Worm (Caenorhabditis elegans): ENCODE results near the gene selt-1.2.

Gene selt-1.2

DNA sequence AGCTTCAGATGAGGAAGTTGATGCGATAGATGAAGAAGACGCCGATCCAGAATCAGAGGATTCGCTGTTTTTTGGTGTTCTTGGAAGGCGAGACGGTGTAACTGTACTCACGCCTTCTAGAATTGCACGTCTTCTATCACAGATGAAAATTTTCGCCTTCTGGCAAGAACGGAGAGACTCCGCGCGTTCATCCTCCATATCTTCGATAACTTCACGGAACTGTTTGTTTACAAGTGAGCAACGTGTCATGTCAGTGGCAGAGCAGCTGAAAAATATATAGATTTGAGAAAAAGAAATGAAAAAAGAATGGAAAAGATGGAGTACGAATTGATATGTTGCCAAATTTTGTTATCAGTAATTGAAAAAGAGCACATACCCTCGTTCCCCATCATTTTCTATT is 32.5 kb downstream of the selt-1.2 start:
- no peak for TF ChIP-seq sox-2 (GFP tag; IDR thresholded peaks at IDR 0.05)
- no peak for TF ChIP-seq dmd-4 (tag; optimal IDR thresholded peaks at IDR 0.05; ENCODE audit: borderline replicate concordance)
- no peak for TF ChIP-seq ztf-16 (tag; optimal IDR thresholded peaks at IDR 0.05)

DNA sequence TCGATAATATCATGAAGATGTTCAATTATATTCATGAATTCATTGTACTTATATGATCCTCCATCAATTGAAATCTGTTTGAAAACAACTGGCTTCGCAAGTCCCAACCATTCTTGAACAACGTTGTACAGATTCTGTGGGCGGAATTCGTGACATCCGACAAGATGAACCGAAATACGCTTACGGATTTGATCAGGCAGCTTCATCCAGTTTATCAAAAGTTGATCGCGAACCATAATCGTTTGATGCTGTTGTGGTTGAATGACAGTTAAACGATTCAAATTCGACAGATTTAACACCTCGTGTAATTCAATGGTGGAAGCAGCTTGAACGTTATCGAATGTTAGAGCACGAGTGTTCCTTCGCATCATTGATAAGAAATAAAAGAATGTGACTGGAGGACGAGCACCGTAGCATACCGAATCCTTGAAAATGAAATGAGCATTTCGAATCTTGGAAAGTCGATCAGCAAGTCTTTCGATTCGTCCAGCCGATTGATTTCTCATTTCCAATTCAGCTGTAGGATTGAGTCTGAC is 33.4 kb downstream of the selt-1.2 start:
- no peak for TF ChIP-seq ceh-34 (tag; optimal IDR thresholded peaks at IDR 0.05)

DNA sequence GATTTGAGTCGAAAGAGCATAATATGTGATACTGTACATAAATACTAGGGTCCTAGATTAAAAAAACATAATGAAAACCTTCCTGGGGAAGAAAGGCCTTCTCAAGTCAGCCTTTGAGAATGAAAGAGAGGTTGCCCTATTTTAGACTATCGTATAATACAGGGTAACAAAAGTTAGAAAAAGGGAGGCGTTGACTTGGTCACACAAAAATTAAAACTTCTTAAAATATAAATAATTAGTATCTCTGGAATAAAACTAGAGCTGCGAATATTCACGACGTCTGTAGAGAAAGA is 34.6 kb downstream of the selt-1.2 start:
- no peak for TF ChIP-seq gmeb-2 (tag; optimal IDR thresholded peaks at IDR 0.05)
- no peak for TF ChIP-seq hlh-15 (tag; optimal IDR thresholded peaks at IDR 0.05)
- no peak for TF ChIP-seq ceh-24 (tag; optimal IDR thresholded peaks at IDR 0.05)
- TF ChIP-seq sox-4 (tag; optimal IDR thresholded peaks at IDR 0.05), result no peak
- TF ChIP-seq C08G9.2 (tag; optimal IDR thresholded peaks at IDR 0.05), result no peak
- TF ChIP-seq hlh-6 (tag; optimal IDR thresholded peaks at IDR 0.05), result no peak
- TF ChIP-seq K09A11.1 (tag; optimal IDR thresholded peaks at IDR 0.05; ENCODE audit: insufficient read depth), result no peak

DNA sequence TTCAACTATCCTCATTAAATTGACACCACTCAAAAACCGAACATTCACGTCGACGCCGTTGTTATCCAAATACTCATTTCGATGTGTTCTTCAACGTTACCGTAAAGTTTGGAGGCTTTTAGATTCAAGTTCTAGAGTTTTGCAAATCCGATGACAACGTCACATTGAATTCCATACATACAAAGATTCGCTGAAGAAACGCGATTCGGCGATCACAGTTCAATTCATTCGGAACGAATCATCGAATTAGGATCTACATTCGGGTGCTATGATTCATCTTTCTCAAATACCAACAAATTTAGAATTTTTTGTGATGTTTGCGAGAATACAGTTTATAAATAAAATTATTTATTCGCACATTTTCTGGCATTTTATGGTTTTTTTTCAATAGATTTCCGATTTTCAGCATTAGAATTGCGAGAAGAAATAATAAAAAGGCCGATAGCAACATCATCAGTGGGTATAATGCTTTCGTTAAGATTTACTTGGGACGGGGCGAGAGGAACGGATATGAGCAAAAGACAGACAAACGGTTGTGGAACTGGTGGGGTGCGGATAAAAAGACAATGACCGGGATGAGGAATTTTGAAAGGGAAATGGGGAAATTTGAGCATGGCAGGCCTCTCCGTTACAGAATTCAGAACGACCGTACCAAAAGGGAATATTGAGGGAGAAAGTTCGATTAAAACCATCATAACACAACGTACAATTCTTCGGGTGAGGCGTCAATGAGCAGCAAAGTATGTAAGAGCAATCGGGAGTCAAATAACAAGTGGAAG is 35.1 kb downstream of the selt-1.2 start:
- TF ChIP-seq zip-5 (tag; optimal IDR thresholded peaks at IDR 0.05) (no peak), ama-1 (optimal IDR thresholded peaks at IDR 0.05) (peak; percentile 45), pros-1 (tag; optimal IDR thresholded peaks at IDR 0.05) (no peak)

DNA sequence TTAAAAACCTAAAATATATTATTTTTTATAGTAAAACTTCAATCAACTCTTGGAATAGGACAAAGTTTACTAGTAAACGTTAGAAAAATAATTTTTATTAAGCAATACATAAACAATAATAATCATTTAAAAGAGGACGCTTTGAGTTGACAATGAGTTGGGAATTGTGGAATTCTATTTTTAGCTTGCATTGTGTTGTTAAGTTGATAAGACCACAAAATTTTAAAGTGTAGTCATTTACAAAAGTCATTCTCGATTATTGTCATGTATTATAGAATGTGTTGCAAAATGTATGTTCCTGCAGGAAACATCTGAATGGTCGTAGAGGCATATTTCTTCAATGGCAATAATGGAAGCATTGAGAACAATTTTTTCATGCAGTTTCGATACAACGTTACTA is 36.2 kb downstream of the selt-1.2 start:
- TF ChIP-seq ceh-45 (GFP tag; IDR thresholded peaks at IDR 0.05) (no peak), tbx-2 (tag; optimal IDR thresholded peaks at IDR 0.05) (no peak), ceh-30 (tag; optimal IDR thresholded peaks at IDR 0.05) (no peak), hlh-15 (tag; optimal IDR thresholded peaks at IDR 0.05) (no peak), ref-2 (tag; optimal IDR thresholded peaks at IDR 0.05) (no peak), eyg-1 (tag; optimal IDR thresholded peaks at IDR 0.05) (no peak), ceh-48 (tag; optimal IDR thresholded peaks at IDR 0.05) (no peak), pqm-1 (tag; optimal IDR thresholded peaks at IDR 0.05) (no peak), ceh-14 (tag; optimal IDR thresholded peaks at IDR 0.05) (no peak), T23F11.4 (GFP tag; optimal IDR thresholded peaks at IDR 0.05) (no peak), ztf-16 (tag; optimal IDR thresholded peaks at IDR 0.05) (no peak), nfya-1 (tag; optimal IDR thresholded peaks at IDR 0.05) (no peak), fkh-6 (tag; optimal IDR thresholded peaks at IDR 0.05) (no peak), unc-42 (tag; optimal IDR thresholded peaks at IDR 0.05) (no peak), ceh-24 (tag; optimal IDR thresholded peaks at IDR 0.05) (no peak), tbx-7 (tag; optimal IDR thresholded peaks at IDR 0.05) (no peak), ceh-2 (tag; optimal IDR thresholded peaks at IDR 0.05) (no peak), rnt-1 (tag; optimal IDR thresholded peaks at IDR 0.05) (no peak), ets-4 (tag; optimal IDR thresholded peaks at IDR 0.05) (no peak), ceh-19 (GFP tag; optimal IDR thresholded peaks at IDR 0.05) (no peak)

DNA sequence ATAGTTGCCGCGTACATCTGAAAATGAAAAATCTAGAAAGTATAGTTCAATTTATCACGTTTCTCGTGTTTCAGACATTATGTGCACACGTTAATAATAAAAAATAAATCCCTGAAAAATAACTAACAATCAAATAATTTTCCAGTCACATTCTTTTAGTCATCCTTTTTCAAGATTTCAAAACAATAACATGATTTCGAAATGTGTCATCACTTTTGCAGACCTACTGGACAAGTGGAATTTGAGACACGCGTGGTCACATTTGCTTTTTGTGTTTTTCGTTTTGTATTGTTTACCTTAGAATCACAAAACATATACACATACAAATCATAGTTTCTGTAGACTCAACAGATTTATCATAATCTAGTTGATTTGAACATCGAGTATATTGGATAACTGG is 37.8 kb downstream of the selt-1.2 start:
- TF ChIP-seq T23F11.4 (GFP tag; optimal IDR thresholded peaks at IDR 0.05) (no peak), ceh-9 (tag; optimal IDR thresholded peaks at IDR 0.05) (no peak), elt-4 (tag; optimal IDR thresholded peaks at IDR 0.05) (no peak), madf-2 (tag; optimal IDR thresholded peaks at IDR 0.05) (no peak), ceh-45 (GFP tag; IDR thresholded peaks at IDR 0.05) (no peak), ceh-14 (tag; optimal IDR thresholded peaks at IDR 0.05) (no peak), unc-86 (tag; optimal IDR thresholded peaks at IDR 0.05) (no peak), gmeb-2 (tag; optimal IDR thresholded peaks at IDR 0.05) (no peak), lin-11 (tag; optimal IDR thresholded peaks at IDR 0.05) (no peak), hlh-13 (GFP tag; optimal IDR thresholded peaks at IDR 0.05) (no peak), unc-55 (GFP tag; optimal IDR thresholded peaks at IDR 0.05) (no peak), pax-1 (tag; optimal IDR thresholded peaks at IDR 0.05) (no peak), mec-3 (tag; optimal IDR thresholded peaks at IDR 0.05; ENCODE audit: borderline replicate concordance) (no peak), sox-4 (tag; optimal IDR thresholded peaks at IDR 0.05) (no peak), ceh-6 (GFP tag; optimal IDR thresholded peaks at IDR 0.05) (no peak), ahr-1 (tag; optimal IDR thresholded peaks at IDR 0.05) (no peak), zip-5 (tag; optimal IDR thresholded peaks at IDR 0.05) (no peak), pqm-1 (tag; optimal IDR thresholded peaks at IDR 0.05) (no peak), ceh-31 (tag; optimal IDR thresholded peaks at IDR 0.05) (no peak), lim-6 (tag; optimal IDR thresholded peaks at IDR 0.05) (no peak)

Measured in whole organism, late embryonic.